Fruit fly (Drosophila melanogaster): Measurements from ENCODE around the gene CG14860.

DNA sequence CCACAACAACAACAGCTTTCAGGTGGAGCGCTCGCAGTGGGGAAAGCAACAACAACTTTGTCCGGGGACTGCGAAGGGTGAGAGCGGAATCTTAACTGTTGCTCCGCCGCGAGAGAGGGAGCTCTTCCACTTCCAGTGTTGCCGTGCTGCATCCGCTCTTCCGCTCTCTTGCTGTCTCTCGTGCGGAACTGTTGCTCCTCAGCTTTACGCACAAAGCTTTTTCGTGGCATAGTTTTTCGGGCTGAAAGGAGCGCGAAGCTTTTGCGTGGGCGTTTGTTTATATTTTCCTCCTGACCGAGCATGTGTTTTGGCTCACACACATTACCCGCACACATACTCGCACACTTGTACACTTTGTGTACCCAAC is 18.6 kb upstream of the CG14860 start:
- TF ChIP-seq br (GFP tag; optimal IDR thresholded peaks at IDR 0.05) (no peak), usp (GFP tag; optimal IDR thresholded peaks at IDR 0.05) (no peak), Myc (optimal IDR thresholded peaks at IDR 0.05) (no peak), CrebA (GFP tag; optimal IDR thresholded peaks at IDR 0.05; ENCODE audit: borderline replicate concordance) (no peak), dl (GFP tag; optimal IDR thresholded peaks at IDR 0.05; ENCODE audit: insufficient read depth in 1 of 2, partially characterized antibody in 2 of 2) (no peak), Mio (GFP tag; optimal IDR thresholded peaks at IDR 0.05) (no peak), pan (optimal IDR thresholded peaks at IDR 0.05) (no peak)
